Fruit fly (Drosophila melanogaster) whole organism, embryonic: ENCODE results near the gene CG11891.

Source experiments
- Antp ChIP-seq: fragments of 200-800 bp; sonication (Bioruptor generic); optimal IDR thresholded peaks from 3 replicates; lab custom pipeline; 2016; ENCODE audit warnings: missing biosample characterization, missing genetic modification characterization
- Atf-2 ChIP-seq: fragments of 200-800 bp; sonication (Bioruptor generic); optimal IDR thresholded peaks from 2 replicates; lab custom pipeline; 2016; ENCODE audit warnings: missing biosample characterization, missing genetic modification characterization
- Blimp-1 ChIP-seq: fragments of 200-800 bp; sonication (Bioruptor generic); optimal IDR thresholded peaks from 3 replicates; lab custom pipeline; 2018; ENCODE audit warnings: missing biosample characterization, missing genetic modification characterization, mild to moderate bottlenecking, moderate library complexity, missing genetic modification reagents
- BtbVII ChIP-seq: fragments of 200-800 bp; sonication (Bioruptor generic); optimal IDR thresholded peaks from 3 replicates; lab custom pipeline; 2017; ENCODE audit warnings: missing biosample characterization, mild to moderate bottlenecking, missing genetic modification characterization
- CG10321 ChIP-seq: fragments of 200-800 bp; sonication (Bioruptor generic); IDR thresholded peaks from 2 replicates; pipeline ENCODE4 v1.3.6; 2022; ENCODE audit warnings: missing biosample characterization, missing genetic modification characterization
- CG11560 ChIP-seq: fragments of 200-800 bp; sonication (Bioruptor generic); IDR thresholded peaks from 3 replicates; pipeline ENCODE4 v1.3.6; 2022; ENCODE audit warnings: missing biosample characterization, missing genetic modification characterization
- CG12659 ChIP-seq: fragments of 200-800 bp; sonication (Bioruptor generic); optimal IDR thresholded peaks from 3 replicates; lab custom pipeline; 2017; ENCODE audit warnings: mild to moderate bottlenecking, missing biosample characterization, missing genetic modification reagents, missing genetic modification characterization
- CG13296 ChIP-seq: fragments of 200-800 bp; sonication (Bioruptor generic); optimal IDR thresholded peaks from 3 replicates; lab custom pipeline; 2018; ENCODE audit warnings: missing biosample characterization, mild to moderate bottlenecking, missing genetic modification characterization
- CG14014 ChIP-seq: fragments of 200-800 bp; sonication (Bioruptor generic); IDR thresholded peaks from 2 replicates; pipeline ENCODE4 v1.3.6; 2022; ENCODE audit warnings: missing biosample characterization, missing genetic modification characterization
- CG14860 ChIP-seq: fragments of 200-800 bp; sonication (Bioruptor generic); IDR thresholded peaks from 3 replicates; pipeline ENCODE4 v1.3.6; 2022; ENCODE audit warnings: missing biosample characterization, missing genetic modification characterization; ENCODE audit not compliant: partially characterized antibody
- CG15269 ChIP-seq: fragments of 200-800 bp; sonication (Bioruptor generic); optimal IDR thresholded peaks from 2 replicates; lab custom pipeline; 2018; ENCODE audit warnings: missing biosample characterization, mild to moderate bottlenecking, missing genetic modification characterization, moderate library complexity
- CG17612 ChIP-seq: fragments of 200-800 bp; sonication (Bioruptor generic); IDR thresholded peaks from 2 replicates; pipeline ENCODE4 v1.3.6; 2022; ENCODE audit warnings: missing biosample characterization, missing genetic modification characterization
- CG18011 ChIP-seq: fragments of 200-800 bp; sonication (Bioruptor generic); optimal IDR thresholded peaks from 2 replicates; lab custom pipeline; 2017; ENCODE audit warnings: missing biosample characterization, missing genetic modification characterization, mild to moderate bottlenecking, moderate library complexity, missing genotype
- CG18262 ChIP-seq: fragments of 200-800 bp; optimal IDR thresholded peaks from 3 replicates; lab custom pipeline; 2019; ENCODE audit warnings: missing biosample characterization, mild to moderate bottlenecking, missing genetic modification characterization, moderate library complexity
- CG18764 ChIP-seq: fragments of 200-800 bp; sonication (Bioruptor generic); optimal IDR thresholded peaks from 3 replicates; lab custom pipeline; 2016; ENCODE audit warnings: missing biosample characterization, missing genetic modification characterization
- CG30020 ChIP-seq: fragments of 200-800 bp; optimal IDR thresholded peaks from 2 replicates; lab custom pipeline; 2019; ENCODE audit warnings: missing biosample characterization, mild to moderate bottlenecking, missing genetic modification characterization, moderate library complexity
- CG3281 ChIP-seq: fragments of 200-800 bp; sonication (Bioruptor generic); optimal IDR thresholded peaks from 3 replicates; lab custom pipeline; 2017; ENCODE audit warnings: missing biosample characterization, mild to moderate bottlenecking, missing genetic modification characterization
- CG33213 ChIP-seq: fragments of 200-800 bp; sonication (Bioruptor generic); optimal IDR thresholded peaks from 3 replicates; lab custom pipeline; 2016; ENCODE audit warnings: missing biosample characterization, missing genetic modification characterization
- CG3726 ChIP-seq: fragments of 200-800 bp; sonication (Bioruptor generic); IDR thresholded peaks from 3 replicates; pipeline ENCODE4, ENCODE4 v1.3.6; 2022; ENCODE audit warnings: missing biosample characterization, missing genetic modification characterization
- CG6254 ChIP-seq: fragments of 200-800 bp; sonication (Bioruptor generic); optimal IDR thresholded peaks from 3 replicates; lab custom pipeline; 2017; ENCODE audit warnings: mild to moderate bottlenecking, missing biosample characterization, missing genetic modification reagents, missing genetic modification characterization
- CG7556 ChIP-seq: fragments of 200-800 bp; sonication (Bioruptor generic); optimal IDR thresholded peaks from 2 replicates; lab custom pipeline; 2017; ENCODE audit warnings: missing biosample characterization, mild to moderate bottlenecking, missing genetic modification characterization
- CG7839 ChIP-seq: fragments of 200-800 bp; sonication (Bioruptor generic); optimal IDR thresholded peaks from 3 replicates; lab custom pipeline; 2018; ENCODE audit warnings: missing biosample characterization, mild to moderate bottlenecking, missing genetic modification characterization, moderate library complexity
- Deaf1 ChIP-seq: fragments of 200-800 bp; optimal IDR thresholded peaks from 3 replicates; lab custom pipeline; 2019; ENCODE audit warnings: missing biosample characterization, mild to moderate bottlenecking, missing genetic modification characterization, moderate library complexity
- Doc2 ChIP-seq: fragments of 200-800 bp; sonication (Bioruptor generic); IDR thresholded peaks from 2 replicates; pipeline ENCODE4 v1.3.6; 2022; ENCODE audit warnings: missing biosample characterization, missing genetic modification characterization
- Fer1 ChIP-seq: fragments of 200-800 bp; sonication (Bioruptor generic); optimal IDR thresholded peaks from 2 replicates; lab custom pipeline; 2017; ENCODE audit warnings: missing biosample characterization, mild to moderate bottlenecking, missing genetic modification characterization
- H2.0 ChIP-seq: fragments of 200-800 bp; sonication (Bioruptor generic); IDR thresholded peaks from 2 replicates; pipeline ENCODE4 v1.3.6; 2022; ENCODE audit warnings: missing biosample characterization, missing genetic modification characterization
- Hsf ChIP-seq: fragments of 200-800 bp; sonication (Bioruptor generic); optimal IDR thresholded peaks from 3 replicates; lab custom pipeline; 2016; ENCODE audit warnings: missing biosample characterization, missing genetic modification characterization
- Optix ChIP-seq: fragments of 200-800 bp; sonication (Bioruptor generic); IDR thresholded peaks from 3 replicates; pipeline ENCODE4 v1.3.6; 2022; ENCODE audit warnings: missing biosample characterization, missing genetic modification characterization
- Scr ChIP-seq: fragments of 200-800 bp; sonication (Bioruptor generic); IDR thresholded peaks from 2 replicates; pipeline ENCODE4 v1.3.6; 2022; ENCODE audit warnings: missing biosample characterization, missing genetic modification characterization; ENCODE audit not compliant: partially characterized antibody
- Sry-δ ChIP-seq: fragments of 200-800 bp; sonication (Bioruptor generic); optimal IDR thresholded peaks from 2 replicates; lab custom pipeline; 2016; ENCODE audit warnings: missing biosample characterization, missing genetic modification characterization
- Stat92E ChIP-seq, 3 experiments: fragments of >200 bp in 2 of 3; fragments of 200-800 bp in 1 of 3; sonication (Bioruptor generic) in 1 of 3; optimal IDR thresholded peaks; 2 replicates each; lab custom pipeline; 2017 to 2019; ENCODE audit warnings: missing biosample characterization in 3 of 3, missing genetic modification characterization in 3 of 3, mild to moderate bottlenecking in 1 of 3, moderate library complexity in 1 of 3
- Tbp ChIP-seq: fragments of >200 bp; optimal IDR thresholded peaks from 2 replicates; lab custom pipeline; 2018; ENCODE audit warnings: missing biosample characterization, missing genetic modification characterization
- ac ChIP-seq: fragments of 200-800 bp; sonication (Bioruptor generic); optimal IDR thresholded peaks from 3 replicates; lab custom pipeline; 2017; ENCODE audit warnings: missing biosample characterization, mild to moderate bottlenecking, missing genetic modification characterization
- ap ChIP-seq: fragments of 200-800 bp; sonication (Bioruptor generic); IDR thresholded peaks from 2 replicates; pipeline ENCODE4 v1.3.6; 2022; ENCODE audit warnings: missing biosample characterization, missing genetic modification characterization
- ara ChIP-seq: fragments of 200-800 bp; sonication (Bioruptor generic); IDR thresholded peaks from 2 replicates; pipeline ENCODE4 v1.3.6; 2022; ENCODE audit warnings: missing biosample characterization, missing genetic modification characterization
- bab2 ChIP-seq: fragments of 200-800 bp; sonication (Bioruptor generic); optimal IDR thresholded peaks from 2 replicates; lab custom pipeline; 2016; ENCODE audit warnings: missing biosample characterization, missing genetic modification characterization
- cwo ChIP-seq: fragments of 200-800 bp; sonication (Bioruptor generic); optimal IDR thresholded peaks from 3 replicates; lab custom pipeline; 2017; ENCODE audit warnings: missing biosample characterization, missing genetic modification characterization, mild to moderate bottlenecking, moderate library complexity, missing genetic modification reagents
- dm ChIP-seq: fragments of 200-800 bp; sonication (Bioruptor generic); optimal IDR thresholded peaks from 3 replicates; lab custom pipeline; 2016; ENCODE audit warnings: missing biosample characterization, missing genetic modification characterization
- eve ChIP-seq, 2 experiments: fragments of >200 bp; optimal IDR thresholded peaks; 2 replicates each; lab custom pipeline; 2017; ENCODE audit warnings: missing biosample characterization in 2 of 2, missing genetic modification characterization in 2 of 2
- exex ChIP-seq: fragments of 200-800 bp; sonication (Bioruptor generic); optimal IDR thresholded peaks from 4 replicates; lab custom pipeline; 2018; ENCODE audit warnings: missing biosample characterization, mild to moderate bottlenecking, missing genetic modification characterization, moderate library complexity
- fd3F ChIP-seq: fragments of 200-800 bp; sonication (Bioruptor generic); optimal IDR thresholded peaks from 2 replicates; lab custom pipeline; 2018; ENCODE audit warnings: missing biosample characterization, mild to moderate bottlenecking, missing genetic modification characterization, moderate library complexity
- ken ChIP-seq: fragments of 200-800 bp; sonication (Bioruptor generic); IDR thresholded peaks from 3 replicates; pipeline ENCODE4 v1.3.6; 2022; ENCODE audit warnings: missing biosample characterization, missing genetic modification characterization
- knrl ChIP-seq: fragments of 200-800 bp; sonication (Bioruptor generic); IDR thresholded peaks from 3 replicates; pipeline ENCODE4 v1.3.6; 2022; ENCODE audit warnings: missing biosample characterization, missing genetic modification characterization; ENCODE audit not compliant: partially characterized antibody
- lmd ChIP-seq: fragments of 200-800 bp; sonication (Bioruptor generic); IDR thresholded peaks from 2 replicates; pipeline ENCODE4 v1.3.6; 2022; ENCODE audit warnings: missing biosample characterization, missing genetic modification characterization
- luna ChIP-seq: fragments of 200-800 bp; sonication (Bioruptor generic); optimal IDR thresholded peaks from 2 replicates; lab custom pipeline; 2016; ENCODE audit warnings: missing biosample characterization, missing genetic modification characterization
- mld ChIP-seq: fragments of 200-800 bp; sonication (Bioruptor generic); IDR thresholded peaks from 3 replicates; pipeline ENCODE4 v1.3.6; 2022; ENCODE audit warnings: missing biosample characterization, missing genetic modification characterization; ENCODE audit not compliant: partially characterized antibody
- ranshi ChIP-seq: fragments of 200-800 bp; sonication (Bioruptor generic); IDR thresholded peaks from 2 replicates; pipeline ENCODE4 v1.3.6; 2022; ENCODE audit warnings: missing biosample characterization, missing genetic modification characterization
- schlank ChIP-seq: fragments of 200-800 bp; sonication (Bioruptor generic); optimal IDR thresholded peaks from 2 replicates; lab custom pipeline; 2018; ENCODE audit warnings: missing biosample characterization, mild to moderate bottlenecking, missing genetic modification characterization
- seq ChIP-seq: fragments of 200-800 bp; sonication (Bioruptor generic); IDR thresholded peaks from 2 replicates; pipeline ENCODE4 v1.3.6; 2022; ENCODE audit warnings: missing biosample characterization, missing genetic modification characterization
- toy ChIP-seq: fragments of 200-800 bp; sonication (Bioruptor generic); IDR thresholded peaks from 2 replicates; pipeline ENCODE4 v1.3.6; 2022; ENCODE audit warnings: missing biosample characterization, missing genetic modification characterization

CG11891 gene

dm6 chr3R:25258628-25259240 is 11.3 kb upstream of the CG11891 start, which contains the start of gene CG11857 (continued):
- peak; percentile 99 for TF ChIP-seq Hsf
- TF ChIP-seq toy (GFP tag; lab: Robert Waterston, UW): peak; percentile 97
- TF ChIP-seq Deaf1 (tag; lab: Kevin White, UChicago): peak; percentile 79
- peak; percentile 99 for TF ChIP-seq Optix (GFP tag; lab: Robert Waterston, UW)
- peak; percentile 97 for TF ChIP-seq ap
- peak; percentile 92 for TF ChIP-seq CG30020 (tag; lab: Kevin White, UChicago)
- peak; percentile 99 for TF ChIP-seq CG12659 (GFP tag; lab: Kevin White, UChicago)
- TF ChIP-seq CG13296 (GFP tag; lab: Kevin White, UChicago): peak; percentile 93
- peak; percentile 83 for TF ChIP-seq CG10321 (GFP tag; lab: Robert Waterston, UW)
- peak; percentile 97 for TF ChIP-seq seq (GFP tag; lab: Robert Waterston, UW)
- peak; percentile 93 for TF ChIP-seq dm
- TF ChIP-seq Tbp (GFP tag; lab: Kevin White, UChicago): no peak
- peak in 1 of 2 experiments; percentile 54 for TF ChIP-seq eve (GFP tag; optimal IDR thresholded peaks at IDR 0.05; lab: Kevin White, UChicago)
- peak; percentile 100 for TF ChIP-seq CG14860 (GFP tag; lab: Robert Waterston, UW)
- peak; percentile 97 for TF ChIP-seq Doc2 (GFP tag; lab: Robert Waterston, UW)
- peak; percentile 91 for TF ChIP-seq luna (GFP tag; lab: Kevin White, UChicago)
- peak in 1 of 3 experiments; percentile 91 for TF ChIP-seq Stat92E (GFP tag; optimal IDR thresholded peaks at IDR 0.05; lab: Kevin White, UChicago)
- peak; percentile 98 for TF ChIP-seq mld (GFP tag; lab: Robert Waterston, UW)
- TF ChIP-seq lmd (GFP tag; lab: Robert Waterston, UW): peak; percentile 99
- TF ChIP-seq BtbVII (GFP tag; lab: Kevin White, UChicago): peak; percentile 91
- peak; percentile 90 for TF ChIP-seq CG18011
- peak; percentile 99 for TF ChIP-seq H2.0 (GFP tag; lab: Robert Waterston, UW)
- peak; percentile 96 for TF ChIP-seq CG18262 (tag; lab: Kevin White, UChicago)
- peak; percentile 96 for TF ChIP-seq schlank
- peak; percentile 100 for TF ChIP-seq knrl (GFP tag; lab: Robert Waterston, UW)
- TF ChIP-seq CG11560 (tag; lab: Robert Waterston, UW): peak; percentile 93
- TF ChIP-seq Antp: peak; percentile 97
- peak; percentile 97 for TF ChIP-seq CG15269
- peak; percentile 94 for TF ChIP-seq Fer1
- peak; percentile 97 for TF ChIP-seq CG18764 (GFP tag; lab: Kevin White, UChicago)
- TF ChIP-seq CG14014 (GFP tag; lab: Robert Waterston, UW): peak; percentile 99
- TF ChIP-seq CG7556 (GFP tag; lab: Kevin White, UChicago): peak; percentile 96
- peak; percentile 89 for TF ChIP-seq exex (tag; lab: Kevin White, UChicago)
- TF ChIP-seq Blimp-1: peak; percentile 95
- peak; percentile 97 for TF ChIP-seq CG33213
- TF ChIP-seq fd3F (GFP tag; lab: Kevin White, UChicago): peak; percentile 98
- TF ChIP-seq ac (GFP tag; lab: Kevin White, UChicago): peak; percentile 89
- TF ChIP-seq CG3726 (GFP tag; lab: Robert Waterston, UW): peak; percentile 96
- TF ChIP-seq ken (GFP tag; lab: Robert Waterston, UW): peak; percentile 99
- TF ChIP-seq bab2: peak; percentile 98
- TF ChIP-seq Atf-2 (GFP tag; lab: Kevin White, UChicago): peak; percentile 97
- peak; percentile 99 for TF ChIP-seq ranshi (GFP tag; lab: Robert Waterston, UW)
- TF ChIP-seq CG17612: peak; percentile 97
- peak; percentile 98 for TF ChIP-seq ara (GFP tag; lab: Robert Waterston, UW)
- peak; percentile 74 for TF ChIP-seq CG6254
- peak; percentile 90 for TF ChIP-seq cwo (GFP tag; lab: Kevin White, UChicago)
- peak; percentile 100 for TF ChIP-seq Scr (GFP tag; lab: Robert Waterston, UW)
- TF ChIP-seq CG7839: peak; percentile 98
- TF ChIP-seq CG3281 (GFP tag; lab: Kevin White, UChicago): peak; percentile 96
- peak; percentile 99 for TF ChIP-seq Sry-δ (GFP tag; lab: Kevin White, UChicago)
